Worm (Caenorhabditis elegans) whole organism, early embryonic: Measurements from ENCODE around the gene ZC132.3.
"Not testable (repeated sequence)": the region's sequence is repeated elsewhere in the genome, so short reads cannot be mapped to it uniquely, and the experiment has no call there.

Experiments used
- ama-1 ChIP-seq: fragments of 150-350 bp; optimal IDR thresholded peaks from 2 replicates; lab custom pipeline; 2014
- flt-1 ChIP-seq: fragments of 200-800 bp; sonication (Bioruptor generic); IDR thresholded peaks from 2 replicates; pipeline ENCODE4 v1.3.6; 2022; ENCODE audit warnings: missing genetic modification characterization, missing compliant biosample characterization
- tbx-11 ChIP-seq: fragments of 200-800 bp; sonication (Bioruptor generic); IDR thresholded peaks from 2 replicates; pipeline ENCODE4 v1.3.6; 2022; ENCODE audit warnings: missing genetic modification characterization, missing compliant biosample characterization
- tbx-37 ChIP-seq: fragments of 200-800 bp; sonication (Bioruptor generic); conservative IDR thresholded peaks from 2 replicates; pipeline ENCODE4 v1.3.6; 2022; ENCODE audit warnings: missing genetic modification reagents, missing genetic modification characterization, missing compliant biosample characterization

- TF ChIP-seq ama-1 (lab: Kevin White, UChicago); flt-1 (GFP tag; lab: Robert Waterston, UW); tbx-11; tbx-37: not testable (repeated sequence)
Measured at ce11 chrV:4284737-4285136, 14.9 kb downstream of the ZC132.3 start, which contains the start of gene srt-19.
